Fruit fly (Drosophila melanogaster): Measurements from ENCODE around the gene CG31287.

Gene CG31287

dm6 chr3R:16220050-16220670, 17.0 kb downstream of the CG31287 start:
- no peak for TF ChIP-seq h (optimal IDR thresholded peaks at IDR 0.05)
- no peak for TF ChIP-seq insv (optimal IDR thresholded peaks at IDR 0.05)
- TF ChIP-seq psq (optimal IDR thresholded peaks at IDR 0.05), result no peak
- no peak for TF ChIP-seq ttk (optimal IDR thresholded peaks at IDR 0.05)
- TF ChIP-seq Sin3A (optimal IDR thresholded peaks at IDR 0.05), result no peak
- TF ChIP-seq Myc (optimal IDR thresholded peaks at IDR 0.05), result no peak

- TF ChIP-seq ttk (optimal IDR thresholded peaks at IDR 0.05) (no peak), psq (optimal IDR thresholded peaks at IDR 0.05) (no peak), h (optimal IDR thresholded peaks at IDR 0.05) (no peak), Sin3A (optimal IDR thresholded peaks at IDR 0.05) (no peak), insv (optimal IDR thresholded peaks at IDR 0.05) (no peak), Myc (optimal IDR thresholded peaks at IDR 0.05) (no peak)
Measured at dm6 chr3R:16220854-16221253, 17.7 kb downstream of the CG31287 start.

dm6 chr3R:16221359-16222299, 18.5 kb downstream of the CG31287 start:
- TF ChIP-seq psq (optimal IDR thresholded peaks at IDR 0.05) (no peak), Sin3A (optimal IDR thresholded peaks at IDR 0.05) (no peak), insv (optimal IDR thresholded peaks at IDR 0.05) (no peak), h (optimal IDR thresholded peaks at IDR 0.05) (no peak), Myc (optimal IDR thresholded peaks at IDR 0.05) (no peak), ttk (optimal IDR thresholded peaks at IDR 0.05) (no peak)

- TF ChIP-seq insv (optimal IDR thresholded peaks at IDR 0.05) (no peak), Sin3A (optimal IDR thresholded peaks at IDR 0.05) (no peak), psq (optimal IDR thresholded peaks at IDR 0.05) (no peak), h (optimal IDR thresholded peaks at IDR 0.05) (no peak), Myc (optimal IDR thresholded peaks at IDR 0.05) (no peak), ttk (optimal IDR thresholded peaks at IDR 0.05) (no peak)
Measured at dm6 chr3R:16222300-16222903, 19.2 kb downstream of the CG31287 start.

dm6 chr3R:16223252-16224037, 20.3 kb downstream of the CG31287 start:
- TF ChIP-seq Myc (optimal IDR thresholded peaks at IDR 0.05) (no peak), insv (optimal IDR thresholded peaks at IDR 0.05) (no peak), ttk (optimal IDR thresholded peaks at IDR 0.05) (no peak), psq (optimal IDR thresholded peaks at IDR 0.05) (no peak), h (optimal IDR thresholded peaks at IDR 0.05) (no peak), Sin3A (optimal IDR thresholded peaks at IDR 0.05) (no peak)

- TF ChIP-seq Sin3A (optimal IDR thresholded peaks at IDR 0.05) (no peak), Myc (optimal IDR thresholded peaks at IDR 0.05) (no peak), ttk (optimal IDR thresholded peaks at IDR 0.05) (no peak), insv (optimal IDR thresholded peaks at IDR 0.05) (no peak), h (optimal IDR thresholded peaks at IDR 0.05) (no peak), psq (optimal IDR thresholded peaks at IDR 0.05) (no peak)
Measured at dm6 chr3R:16224415-16225165, 21.4 kb downstream of the CG31287 start.

- TF ChIP-seq psq (optimal IDR thresholded peaks at IDR 0.05) (no peak), ttk (optimal IDR thresholded peaks at IDR 0.05) (no peak), Myc (optimal IDR thresholded peaks at IDR 0.05) (no peak), Sin3A (optimal IDR thresholded peaks at IDR 0.05) (no peak), insv (optimal IDR thresholded peaks at IDR 0.05) (no peak), h (optimal IDR thresholded peaks at IDR 0.05) (no peak)
Measured at dm6 chr3R:16225351-16225750, 22.2 kb downstream of the CG31287 start, which contains the start of gene tara. Gene tara, plus strand, starts transcription at chr3R:16225651.

dm6 chr3R:16225760-16226159, 22.6 kb downstream of the CG31287 start:
- no peak for TF ChIP-seq Sin3A (optimal IDR thresholded peaks at IDR 0.05)
- TF ChIP-seq Myc (optimal IDR thresholded peaks at IDR 0.05), result no peak
- TF ChIP-seq psq (optimal IDR thresholded peaks at IDR 0.05), result no peak

- TF ChIP-seq insv (optimal IDR thresholded peaks at IDR 0.05) (no peak), ttk (optimal IDR thresholded peaks at IDR 0.05) (no peak), Sin3A (optimal IDR thresholded peaks at IDR 0.05) (no peak), h (optimal IDR thresholded peaks at IDR 0.05) (no peak), Myc (optimal IDR thresholded peaks at IDR 0.05) (no peak), psq (optimal IDR thresholded peaks at IDR 0.05) (no peak)
Measured at dm6 chr3R:16227074-16227473, 23.9 kb downstream of the CG31287 start.

- TF ChIP-seq Sin3A (optimal IDR thresholded peaks at IDR 0.05) (no peak), insv (optimal IDR thresholded peaks at IDR 0.05) (no peak), psq (optimal IDR thresholded peaks at IDR 0.05) (no peak), Myc (optimal IDR thresholded peaks at IDR 0.05) (no peak), ttk (optimal IDR thresholded peaks at IDR 0.05) (no peak), h (optimal IDR thresholded peaks at IDR 0.05) (no peak)
Measured at dm6 chr3R:16228719-16229704, 25.8 kb downstream of the CG31287 start.

Measured in Kc167 (cell line).